Fruit fly (Drosophila melanogaster) whole organism, prepupa: ENCODE measurements around the gene ThrRS.

Experiments used
- Blimp-1 ChIP-seq: fragments of 200-800 bp; sonication (Bioruptor generic); optimal IDR thresholded peaks from 3 replicates; lab custom pipeline; 2017; ENCODE audit warnings: missing biosample characterization, missing genetic modification characterization, mild to moderate bottlenecking, moderate library complexity, missing genetic modification reagents
- CG11294 ChIP-seq: fragments of 200-800 bp; sonication (Bioruptor generic); IDR thresholded peaks from 2 replicates; pipeline ENCODE4 v1.3.6; 2022; ENCODE audit warnings: missing biosample characterization, missing genetic modification characterization
- CG11762 ChIP-seq: fragments of 200-800 bp; sonication (Bioruptor generic); optimal IDR thresholded peaks from 3 replicates; lab custom pipeline; 2016; ENCODE audit warnings: missing biosample characterization, missing genetic modification characterization; ENCODE audit not compliant: insufficient read depth
- CG11902 ChIP-seq: fragments of 200-800 bp; sonication (Bioruptor generic); optimal IDR thresholded peaks from 3 replicates; lab custom pipeline; 2016; ENCODE audit warnings: missing biosample characterization, missing genetic modification characterization
- CG1621 ChIP-seq: fragments of 200-800 bp; sonication (Bioruptor generic); optimal IDR thresholded peaks from 3 replicates; lab custom pipeline; 2018; ENCODE audit warnings: missing biosample characterization, mild to moderate bottlenecking, missing genetic modification characterization
- CG3032 ChIP-seq: fragments of 200-800 bp; optimal IDR thresholded peaks from 2 replicates; lab custom pipeline; 2019; ENCODE audit warnings: missing biosample characterization, mild to moderate bottlenecking, missing genetic modification characterization, moderate library complexity
- CG31627 ChIP-seq: fragments of 200-800 bp; sonication (Bioruptor generic); optimal IDR thresholded peaks from 3 replicates; lab custom pipeline; 2016; ENCODE audit warnings: missing biosample characterization, missing genetic modification characterization
- CG32006 ChIP-seq: fragments of 200-800 bp; sonication (Bioruptor generic); optimal IDR thresholded peaks from 3 replicates; lab custom pipeline; 2017; ENCODE audit warnings: missing biosample characterization, mild to moderate bottlenecking, missing genetic modification characterization
- CG3919 ChIP-seq: fragments of 200-800 bp; sonication (Bioruptor generic); optimal IDR thresholded peaks from 3 replicates; lab custom pipeline; 2016; ENCODE audit warnings: missing biosample characterization, missing genetic modification characterization
- CG6163 ChIP-seq: fragments of 200-800 bp; sonication (Bioruptor generic); IDR thresholded peaks from 3 replicates; pipeline ENCODE4 v1.3.6; 2022; ENCODE audit warnings: missing biosample characterization, missing genetic modification characterization
- CG6276 ChIP-seq: fragments of 200-800 bp; sonication (Bioruptor generic); optimal IDR thresholded peaks from 2 replicates; lab custom pipeline; 2017; ENCODE audit warnings: missing biosample characterization, mild to moderate bottlenecking, missing genetic modification characterization
- CG6792 ChIP-seq: fragments of 200-800 bp; sonication (Bioruptor generic); optimal IDR thresholded peaks from 3 replicates; lab custom pipeline; 2016; ENCODE audit warnings: missing biosample characterization, missing genetic modification characterization
- CG6808 ChIP-seq: fragments of 200-800 bp; sonication (Bioruptor generic); optimal IDR thresholded peaks from 3 replicates; lab custom pipeline; 2017; ENCODE audit warnings: missing biosample characterization, missing genetic modification characterization, mild to moderate bottlenecking, moderate library complexity, missing genetic modification reagents
- CG6854 ChIP-seq: fragments of 200-800 bp; sonication (Bioruptor generic); optimal IDR thresholded peaks from 2 replicates; lab custom pipeline; 2017; ENCODE audit warnings: missing biosample characterization, mild to moderate bottlenecking, missing genetic modification characterization
- CG7368 ChIP-seq: fragments of 200-800 bp; sonication (Bioruptor generic); optimal IDR thresholded peaks from 3 replicates; lab custom pipeline; 2016; ENCODE audit warnings: missing biosample characterization, missing genetic modification characterization
- CG8119 ChIP-seq: fragments of 200-800 bp; sonication (Bioruptor generic); IDR thresholded peaks from 3 replicates; pipeline ENCODE4 v1.3.6; 2022; ENCODE audit warnings: missing biosample characterization, missing genetic modification characterization
- CG8632 ChIP-seq: fragments of 200-800 bp; sonication (Bioruptor generic); optimal IDR thresholded peaks from 3 replicates; lab custom pipeline; 2016; ENCODE audit warnings: missing biosample characterization, missing genetic modification characterization
- CG9139 ChIP-seq: fragments of 200-800 bp; sonication (Bioruptor generic); optimal IDR thresholded peaks from 3 replicates; lab custom pipeline; 2017; ENCODE audit warnings: missing biosample characterization, mild to moderate bottlenecking, missing genetic modification characterization
- Eip75B ChIP-seq: fragments of 200-800 bp; sonication (Bioruptor generic); optimal IDR thresholded peaks from 3 replicates; lab custom pipeline; 2016; ENCODE audit warnings: missing biosample characterization, missing genetic modification characterization
- Eip78C ChIP-seq: fragments of 200-800 bp; sonication (Bioruptor generic); peaks from one replicate; lab custom pipeline; 2016; ENCODE audit warnings: missing biosample characterization, missing genetic modification characterization
- Eip93F ChIP-seq: fragments of 200-800 bp; sonication (Bioruptor generic); optimal IDR thresholded peaks from 2 replicates; lab custom pipeline; 2016; ENCODE audit warnings: missing biosample characterization, mild to moderate bottlenecking, missing genetic modification characterization
- Ets96B ChIP-seq: fragments of 200-800 bp; optimal IDR thresholded peaks from 2 replicates; lab custom pipeline; 2019; ENCODE audit warnings: missing biosample characterization, mild to moderate bottlenecking, missing genetic modification characterization, moderate library complexity
- Gug ChIP-seq: fragments of 200-800 bp; sonication (Bioruptor generic); IDR thresholded peaks from 2 replicates; pipeline ENCODE4 v1.3.6; 2022; ENCODE audit warnings: missing biosample characterization, missing genetic modification characterization
- Hr39 ChIP-seq: fragments of 200-800 bp; sonication (Bioruptor generic); optimal IDR thresholded peaks from 2 replicates; lab custom pipeline; 2016; ENCODE audit warnings: missing biosample characterization, missing genetic modification characterization
- Hr4 ChIP-seq: fragments of 200-800 bp; sonication (Bioruptor generic); optimal IDR thresholded peaks from 3 replicates; lab custom pipeline; 2016; ENCODE audit warnings: missing biosample characterization, missing genetic modification characterization
- Lpt ChIP-seq: fragments of 200-800 bp; sonication (Bioruptor generic); optimal IDR thresholded peaks from 3 replicates; lab custom pipeline; 2016; ENCODE audit warnings: missing biosample characterization, missing genetic modification characterization
- Met ChIP-seq: fragments of 200-800 bp; sonication (Bioruptor generic); optimal IDR thresholded peaks from 3 replicates; lab custom pipeline; 2016; ENCODE audit warnings: missing biosample characterization, missing genetic modification characterization
- OdsH ChIP-seq: fragments of 200-800 bp; sonication (Bioruptor generic); optimal IDR thresholded peaks from 3 replicates; lab custom pipeline; 2016; ENCODE audit warnings: missing biosample characterization, missing genetic modification characterization
- Smox ChIP-seq: fragments of 200-800 bp; sonication (Bioruptor generic); optimal IDR thresholded peaks from 3 replicates; lab custom pipeline; 2016; ENCODE audit warnings: missing biosample characterization, missing genetic modification characterization
- Sox102F ChIP-seq: fragments of 200-800 bp; sonication (Bioruptor generic); optimal IDR thresholded peaks from 2 replicates; lab custom pipeline; 2016; ENCODE audit warnings: missing biosample characterization, mild to moderate bottlenecking, missing genetic modification characterization
- Sox15 ChIP-seq: fragments of 200-800 bp; sonication (Bioruptor generic); optimal IDR thresholded peaks from 3 replicates; lab custom pipeline; 2016; ENCODE audit warnings: missing biosample characterization, missing genetic modification characterization
- achi ChIP-seq: fragments of 200-800 bp; sonication (Bioruptor generic); optimal IDR thresholded peaks from 3 replicates; lab custom pipeline; 2016; ENCODE audit warnings: missing biosample characterization, missing genetic modification characterization
- acj6 ChIP-seq: fragments of 200-800 bp; sonication (Bioruptor generic); optimal IDR thresholded peaks from 3 replicates; lab custom pipeline; 2016; ENCODE audit warnings: missing biosample characterization, missing genetic modification characterization
- dsx ChIP-seq: fragments of 200-800 bp; optimal IDR thresholded peaks from 3 replicates; lab custom pipeline; 2019; ENCODE audit warnings: missing biosample characterization, mild to moderate bottlenecking, missing genetic modification characterization, moderate library complexity; ENCODE audit not compliant: poor library complexity, severe bottlenecking
- eg ChIP-seq: fragments of 200-800 bp; sonication (Bioruptor generic); IDR thresholded peaks from 3 replicates; pipeline ENCODE4 v1.3.6; 2022; ENCODE audit warnings: missing biosample characterization, missing genetic modification characterization
- esn ChIP-seq: fragments of 200-800 bp; sonication (Bioruptor generic); optimal IDR thresholded peaks from 2 replicates; lab custom pipeline; 2016; ENCODE audit warnings: missing biosample characterization, mild to moderate bottlenecking, missing genetic modification characterization, moderate library complexity
- fd59A ChIP-seq: fragments of 200-800 bp; sonication (Bioruptor generic); optimal IDR thresholded peaks from 2 replicates; lab custom pipeline; 2017; ENCODE audit warnings: missing biosample characterization, mild to moderate bottlenecking, missing genetic modification characterization, missing genetic modification reagents
- fkh ChIP-seq: fragments of 200-800 bp; sonication (Bioruptor generic); optimal IDR thresholded peaks from 3 replicates; lab custom pipeline; 2017; ENCODE audit warnings: missing biosample characterization, mild to moderate bottlenecking, missing genetic modification characterization, moderate library complexity
- net ChIP-seq: fragments of 200-800 bp; sonication (Bioruptor generic); optimal IDR thresholded peaks from 3 replicates; lab custom pipeline; 2016; ENCODE audit warnings: missing biosample characterization, missing genetic modification characterization
- pdm3 ChIP-seq: fragments of 200-800 bp; sonication (Bioruptor generic); optimal IDR thresholded peaks from 3 replicates; lab custom pipeline; 2016; ENCODE audit warnings: missing biosample characterization, missing genetic modification characterization
- salr ChIP-seq, 2 experiments: fragments of 200-800 bp; sonication (Bioruptor generic); optimal IDR thresholded peaks; 3 replicates each; lab custom pipeline; 2016 to 2018; ENCODE audit warnings: missing biosample characterization in 2 of 2, missing genetic modification characterization in 2 of 2, mild to moderate bottlenecking in 1 of 2
- ss ChIP-seq, 2 experiments: fragments of 200-800 bp; sonication (Bioruptor generic); optimal IDR thresholded peaks; 2 replicates in 1 of 2; 3 replicates in 1 of 2; lab custom pipeline; 2017 to 2018; ENCODE audit warnings: mild to moderate bottlenecking in 2 of 2, missing biosample characterization in 2 of 2, missing genetic modification characterization in 2 of 2, moderate library complexity in 1 of 2
- svp ChIP-seq: fragments of 200-800 bp; sonication (Bioruptor generic); peaks from one replicate; lab custom pipeline; 2016; ENCODE audit warnings: missing biosample characterization, missing genetic modification characterization

The ThrRS gene

dm6 chr2L:12065683-12066386 is 37.7 kb upstream of the ThrRS start (continued):
- TF ChIP-seq Hr4 (GFP tag; lab: Kevin White, UChicago), result peak; percentile 94
- peak; percentile 90 for TF ChIP-seq CG6808
- peak; percentile 82 for TF ChIP-seq Eip75B (GFP tag; lab: Kevin White, UChicago)
- TF ChIP-seq net (GFP tag; lab: Kevin White, UChicago), result peak; percentile 93
- peak; percentile 84 for TF ChIP-seq CG7368 (GFP tag; lab: Kevin White, UChicago)
- TF ChIP-seq CG11762 (GFP tag; lab: Kevin White, UChicago), result peak; percentile 88
- peak; percentile 76 for TF ChIP-seq fd59A (GFP tag; lab: Kevin White, UChicago)
- TF ChIP-seq Ets96B (tag; lab: Kevin White, UChicago), result peak; percentile 91
- TF ChIP-seq CG32006 (GFP tag; lab: Kevin White, UChicago), result peak; percentile 100

- TF ChIP-seq CG6276 (GFP tag; lab: Kevin White, UChicago) (no peak), Sox15 (GFP tag; lab: Kevin White, UChicago) (no peak), Blimp-1 (GFP tag; lab: Kevin White, UChicago) (peak; percentile 79), ss (GFP tag; optimal IDR thresholded peaks at IDR 0.05; lab: Kevin White, UChicago) (peak; percentile 39 to 61), Sox102F (no peak), CG6808 (peak; percentile 88), dsx (GFP tag; lab: Kevin White, UChicago) (peak; percentile 78), Gug (GFP tag; lab: Robert Waterston, UW) (no peak), Eip78C (GFP tag; lab: Kevin White, UChicago) (peak; percentile 2), achi (GFP tag; lab: Kevin White, UChicago) (no peak)
Observed at dm6 chr2L:12066617-12067251, 36.8 kb upstream of the ThrRS start, which contains the start of gene firl. Gene firl (minus strand): TSS chr2L:12066775.

- TF ChIP-seq fkh (GFP tag; lab: Kevin White, UChicago) (no peak), eg (GFP tag; lab: Robert Waterston, UW) (0 out of 3 replicates have a peak, but pooled peaks have one; percentile 29), net (GFP tag; lab: Kevin White, UChicago) (peak; percentile 10), CG6792 (GFP tag; lab: Kevin White, UChicago) (peak; percentile 10), Eip93F (no peak), CG3919 (peak; percentile 2), Lpt (no peak), CG6276 (GFP tag; lab: Kevin White, UChicago) (no peak), CG6163 (no peak; the same call in 2 of the 3 replicates), Ets96B (tag; lab: Kevin White, UChicago) (no peak), fd59A (GFP tag; lab: Kevin White, UChicago) (no peak), Hr39 (GFP tag; lab: Kevin White, UChicago) (peak; percentile 22), CG3032 (no peak), OdsH (peak; percentile 36), svp (GFP tag; lab: Kevin White, UChicago) (no peak), Sox15 (GFP tag; lab: Kevin White, UChicago) (no peak), CG1621 (no peak), esn (GFP tag; lab: Kevin White, UChicago) (peak; percentile 26), dsx (GFP tag; lab: Kevin White, UChicago) (no peak), CG6808 (peak; percentile 23), CG8119 (GFP tag; lab: Robert Waterston, UW) (0 out of 3 replicates have a peak, but pooled peaks have one; percentile 37), CG11762 (GFP tag; lab: Kevin White, UChicago) (no peak), CG11294 (no peak), CG9139 (GFP tag; lab: Kevin White, UChicago) (peak; percentile 20), CG31627 (peak; percentile 16), CG8632 (GFP tag; lab: Kevin White, UChicago) (peak; percentile 20), acj6 (GFP tag; lab: Kevin White, UChicago) (no peak), CG6854 (GFP tag; lab: Kevin White, UChicago) (no peak), Smox (GFP tag; lab: Kevin White, UChicago) (peak; percentile 15), Eip75B (GFP tag; lab: Kevin White, UChicago) (peak; percentile 34), pdm3 (GFP tag; lab: Kevin White, UChicago) (peak; percentile 41), CG11902 (GFP tag; lab: Kevin White, UChicago) (no peak), Met (GFP tag; lab: Kevin White, UChicago) (peak; percentile 17), Gug (GFP tag; lab: Robert Waterston, UW) (no peak), salr (GFP tag; optimal IDR thresholded peaks at IDR 0.05; lab: Kevin White, UChicago) (no peak)
Observed at dm6 chr2L:12075850-12076249, 27.7 kb upstream of the ThrRS start, which contains the start of gene CG14947. Gene CG14947 (plus strand): TSS chr2L:12076100.
